Worm (Caenorhabditis elegans): Measurements from ENCODE around the gene F35H8.2.

- TF ChIP-seq egl-27 (tag; optimal IDR thresholded peaks at IDR 0.05), result no peak
- TF ChIP-seq ceh-16 (tag; optimal IDR thresholded peaks at IDR 0.05), result no peak
- TF ChIP-seq nhr-11 (tag; optimal IDR thresholded peaks at IDR 0.05), result no peak
- TF ChIP-seq lsy-2 (tag; optimal IDR thresholded peaks at IDR 0.05), result no peak
- TF ChIP-seq mbf-1 (tag; optimal IDR thresholded peaks at IDR 0.05), result no peak
- TF ChIP-seq ztf-11 (tag; optimal IDR thresholded peaks at IDR 0.05), result no peak
- no peak for TF ChIP-seq ztf-1 (GFP tag; conservative IDR thresholded peaks at IDR 0.05)
- no peak for TF ChIP-seq skn-1 (tag; optimal IDR thresholded peaks at IDR 0.05)
- TF ChIP-seq mdl-1 (tag; optimal IDR thresholded peaks at IDR 0.05), result no peak
Observed at ce11 chrII:9576707-9577106, 21.4 kb downstream of the F35H8.2 start.

Data from whole organism, L2 larva.